Worm (Caenorhabditis elegans): Measurements from ENCODE around the gene ZC178.2.

Gene ZC178.2

DNA sequence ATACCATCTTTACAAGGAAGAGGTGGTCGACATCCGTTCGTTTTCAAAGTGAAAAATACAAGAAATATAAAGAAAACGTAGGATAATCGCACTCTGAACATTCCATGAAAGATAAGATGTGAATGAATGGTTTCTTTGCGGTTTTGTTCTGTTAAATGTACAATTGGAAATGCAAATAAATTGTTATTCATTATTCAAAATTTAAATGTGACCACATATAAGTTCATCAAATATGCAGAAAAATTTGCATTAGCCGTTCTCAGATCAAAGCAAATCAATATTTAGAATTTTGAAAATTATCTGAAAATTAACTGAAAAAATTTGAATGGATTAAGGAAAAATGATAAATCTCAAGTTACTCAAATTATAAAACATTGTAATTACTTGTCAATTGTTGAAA lies at the start of gene ZC178.2:
ZC178.2 (minus strand) TSS at position 101 of the 400 bp plus-strand sequence.
- TF ChIP-seq ceh-16 (tag; optimal IDR thresholded peaks at IDR 0.05) (no peak), ztf-4 (tag; optimal IDR thresholded peaks at IDR 0.05) (no peak), nhr-129 (tag; optimal IDR thresholded peaks at IDR 0.05) (no peak), alr-1 (tag; optimal IDR thresholded peaks at IDR 0.05) (no peak), egl-27 (tag; optimal IDR thresholded peaks at IDR 0.05) (no peak), R02D3.7 (tag; optimal IDR thresholded peaks at IDR 0.05) (no peak), nhr-21 (tag; optimal IDR thresholded peaks at IDR 0.05) (no peak), sem-4 (tag; optimal IDR thresholded peaks at IDR 0.05) (no peak), nhr-12 (tag; optimal IDR thresholded peaks at IDR 0.05) (no peak), mab-5 (tag; optimal IDR thresholded peaks at IDR 0.05) (no peak), lin-13 (GFP tag; optimal IDR thresholded peaks at IDR 0.05) (no peak), F13H6.1 (tag; optimal IDR thresholded peaks at IDR 0.05) (no peak), fos-1 (tag; optimal IDR thresholded peaks at IDR 0.05) (no peak), peb-1 (tag; optimal IDR thresholded peaks at IDR 0.05) (no peak), sma-3 (GFP tag; optimal IDR thresholded peaks at IDR 0.05) (no peak), sma-9 (GFP tag; optimal IDR thresholded peaks at IDR 0.05) (no peak), sma-9 (tag; optimal IDR thresholded peaks at IDR 0.05) (no peak)

DNA sequence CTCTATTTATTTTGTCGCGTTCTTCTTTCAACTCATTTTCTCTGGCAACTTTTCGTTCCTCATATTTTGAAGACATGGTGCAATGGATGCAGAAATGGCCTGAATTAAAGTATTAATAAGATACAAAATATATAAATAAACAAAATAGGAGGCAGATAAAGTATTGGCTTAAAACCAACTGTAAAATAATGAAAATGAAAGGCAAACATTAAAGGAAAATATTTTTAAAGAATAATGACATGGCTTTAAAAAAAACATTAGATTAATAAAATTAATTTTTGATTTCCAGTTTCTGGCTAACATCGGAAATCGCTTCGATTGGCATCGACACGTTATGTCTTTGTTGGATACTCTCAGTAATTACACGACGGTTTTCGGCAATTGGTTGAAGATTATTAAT lies 48.6 kb upstream of the ZC178.2 start, which contains the start of gene ddn-1:
ddn-1 (minus strand) TSS at position 101 of the 400 bp plus-strand sequence.
- TF ChIP-seq Y55F3AM.14 (GFP tag; optimal IDR thresholded peaks at IDR 0.05): no peak

DNA sequence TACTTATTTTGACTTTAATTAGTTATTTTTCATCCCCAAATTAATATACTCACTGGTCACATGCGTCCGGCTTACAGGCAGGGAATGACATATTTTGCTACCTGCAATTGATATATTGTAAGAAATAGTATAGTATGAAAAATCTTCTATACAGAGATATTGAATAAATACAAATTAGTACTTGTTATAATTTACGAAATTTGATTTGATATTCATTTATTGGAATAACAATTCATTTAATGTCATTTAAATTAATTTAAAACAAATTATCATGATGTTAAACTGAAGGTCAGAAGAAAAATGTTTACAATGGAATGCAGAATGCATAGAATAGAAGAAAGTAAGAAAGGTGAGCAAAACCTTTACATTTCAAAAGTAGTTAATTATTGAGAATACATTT lies 46.8 kb upstream of the ZC178.2 start, which contains the start of gene B0507.7:
B0507.7 (minus strand) TSS at position 101 of the 400 bp plus-strand sequence.
- TF ChIP-seq ZK546.5 (tag; optimal IDR thresholded peaks at IDR 0.05) (no peak), blmp-1 (tag; optimal IDR thresholded peaks at IDR 0.05; ENCODE audit: insufficient read depth) (no peak), nhr-23 (tag; optimal IDR thresholded peaks at IDR 0.05) (no peak), unc-62 (GFP tag; optimal IDR thresholded peaks at IDR 0.05) (no peak), Y55F3AM.14 (GFP tag; optimal IDR thresholded peaks at IDR 0.05) (no peak), mbf-1 (tag; optimal IDR thresholded peaks at IDR 0.05) (no peak), sem-4 (tag; optimal IDR thresholded peaks at IDR 0.05) (no peak), ceh-16 (tag; optimal IDR thresholded peaks at IDR 0.05) (no peak), ztf-1 (GFP tag; conservative IDR thresholded peaks at IDR 0.05) (no peak), nhr-12 (tag; optimal IDR thresholded peaks at IDR 0.05) (no peak), sma-9 (GFP tag; optimal IDR thresholded peaks at IDR 0.05) (no peak), sma-9 (tag; optimal IDR thresholded peaks at IDR 0.05) (no peak)

DNA sequence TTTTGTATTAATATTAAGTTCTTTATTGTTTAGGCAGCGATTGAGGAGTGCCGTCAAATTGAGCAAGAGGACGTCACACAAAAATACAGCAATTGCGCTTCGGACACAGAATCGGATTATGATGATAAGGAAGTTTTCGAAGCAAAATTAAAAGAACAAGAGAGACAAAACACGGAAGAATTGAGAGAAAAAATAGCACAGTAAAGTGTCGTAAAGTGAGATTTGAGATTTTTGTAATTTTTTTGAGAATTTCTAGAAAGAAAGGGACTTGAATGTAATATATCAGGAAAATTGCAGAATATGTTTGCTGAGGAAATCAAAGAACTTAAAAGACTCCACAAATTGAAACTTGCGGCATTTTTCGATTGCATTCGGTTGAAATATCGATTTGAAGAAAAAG lies 42.9 kb upstream of the ZC178.2 start, which contains the start of gene B0507.4:
B0507.4 (plus strand) TSS at position 301 of the 400 bp plus-strand sequence.
- TF ChIP-seq nhr-25 (tag; optimal IDR thresholded peaks at IDR 0.05): no peak
- no peak for TF ChIP-seq mbf-1 (tag; optimal IDR thresholded peaks at IDR 0.05)
- TF ChIP-seq nhr-11 (tag; optimal IDR thresholded peaks at IDR 0.05): no peak
- no peak for TF ChIP-seq gmeb-1 (tag; optimal IDR thresholded peaks at IDR 0.05)
- TF ChIP-seq nhr-21 (tag; optimal IDR thresholded peaks at IDR 0.05): no peak
- TF ChIP-seq lin-11 (tag; optimal IDR thresholded peaks at IDR 0.05): no peak
- no peak for TF ChIP-seq fos-1 (tag; optimal IDR thresholded peaks at IDR 0.05)
- TF ChIP-seq skn-1 (tag; optimal IDR thresholded peaks at IDR 0.05): no peak
- TF ChIP-seq egl-27 (tag; optimal IDR thresholded peaks at IDR 0.05): no peak

DNA sequence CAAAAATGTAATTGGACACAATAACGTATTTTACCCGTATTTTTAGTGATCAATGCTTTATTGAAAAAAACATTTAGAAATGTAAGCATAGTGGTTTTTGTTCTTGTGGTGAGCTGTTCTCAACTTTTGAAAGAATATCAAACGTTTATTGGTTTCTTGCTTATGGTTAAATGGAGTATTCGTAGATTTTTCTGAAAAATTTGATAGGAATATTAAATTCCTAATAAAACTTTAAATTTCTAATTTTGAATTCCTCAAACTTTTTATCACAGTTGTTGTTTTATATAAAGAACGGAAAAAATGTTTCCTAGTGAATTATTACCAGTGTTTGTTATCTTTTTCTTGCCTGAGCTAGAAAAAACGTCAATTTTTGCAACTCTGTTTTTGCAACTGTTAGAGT lies 41.6 kb upstream of the ZC178.2 start, which contains the start of gene B0507.5:
B0507.5 (plus strand) TSS at position 301 of the 400 bp plus-strand sequence.
- TF ChIP-seq lsy-2 (tag; optimal IDR thresholded peaks at IDR 0.05) (no peak), fos-1 (tag; optimal IDR thresholded peaks at IDR 0.05) (no peak), crh-2 (tag; optimal IDR thresholded peaks at IDR 0.05) (no peak), nhr-23 (tag; optimal IDR thresholded peaks at IDR 0.05) (no peak), nhr-6 (tag; optimal IDR thresholded peaks at IDR 0.05) (no peak), elt-3 (tag; optimal IDR thresholded peaks at IDR 0.05) (no peak), lin-39 (tag; optimal IDR thresholded peaks at IDR 0.05) (no peak), ztf-4 (tag; optimal IDR thresholded peaks at IDR 0.05) (no peak), ceh-82 (tag; optimal IDR thresholded peaks at IDR 0.05) (no peak), zag-1 (tag; optimal IDR thresholded peaks at IDR 0.05) (no peak)
